Worm (Caenorhabditis elegans) whole organism, L4 larva: Measurements from ENCODE around the gene C31E10.5.

Experiments used
- F37D6.2 ChIP-seq: sonication (generic microtip); optimal IDR thresholded peaks from 2 replicates; lab custom pipeline; 2016; ENCODE audit warnings: mild to moderate bottlenecking, missing genetic modification characterization, missing compliant biosample characterization
- dmd-8 ChIP-seq: fragments of 200-800 bp; sonication (Bioruptor generic); IDR thresholded peaks from 2 replicates; pipeline ENCODE4 v1.3.6; 2022; ENCODE audit warnings: missing genetic modification characterization, missing compliant biosample characterization
- dve-1 ChIP-seq: sonication (generic microtip); optimal IDR thresholded peaks from 2 replicates; lab custom pipeline; 2017; ENCODE audit warnings: antibody characterized with exemption, mild to moderate bottlenecking, missing genetic modification characterization, missing compliant biosample characterization; ENCODE audit not compliant: insufficient read depth
- mxl-2 ChIP-seq: fragments of 200-800 bp; sonication (Bioruptor generic); conservative IDR thresholded peaks from 2 replicates; pipeline ENCODE4 v1.3.6; 2022; ENCODE audit warnings: missing genetic modification reagents, missing genetic modification characterization, missing compliant biosample characterization
- skn-1 ChIP-seq: fragments of 150-350 bp; optimal IDR thresholded peaks from 2 replicates; lab custom pipeline; 2014; ENCODE audit warnings: missing biosample characterization, missing genetic modification characterization
- unc-39 ChIP-seq: sonication (generic microtip); optimal IDR thresholded peaks from 2 replicates; lab custom pipeline; 2017; ENCODE audit warnings: missing biosample characterization, missing genetic modification characterization

DNA sequence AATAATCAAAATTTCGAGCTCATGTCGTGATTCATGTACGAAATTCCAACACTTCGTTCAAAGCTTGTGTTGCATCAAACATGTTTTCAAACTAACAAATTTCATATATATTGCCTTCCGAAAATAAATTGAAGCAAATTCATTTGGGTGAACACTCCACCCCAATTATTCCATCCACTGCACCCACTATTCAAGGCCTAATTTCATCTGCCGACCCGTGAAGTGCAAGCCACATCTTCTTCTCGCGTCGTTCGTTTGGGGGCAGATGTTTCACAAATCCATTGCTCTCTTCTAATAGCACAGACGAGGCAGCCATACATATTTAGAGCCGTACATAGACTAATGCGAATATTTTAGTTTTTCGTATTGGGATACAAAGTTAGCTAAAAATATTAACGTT, 51.5 kb downstream of the C31E10.5 start:
- TF ChIP-seq dmd-8 (GFP tag; lab: Robert Waterston, UW) (no peak), mxl-2 (no peak), skn-1 (tag; lab: Kevin White, UChicago) (no peak), unc-39 (no peak), dve-1 (no peak), F37D6.2 (no peak)
